Worm (Caenorhabditis elegans): ENCODE data around the gene Y69A2AL.2.

The Y69A2AL.2 gene

ce11 chrIV:2495118-2495785, 13.2 kb downstream of the Y69A2AL.2 start, which contains the start of the genes ccdc-12 and Y69A2AR.18 (continued):
- TF ChIP-seq ceh-16 (tag; optimal IDR thresholded peaks at IDR 0.05) (no peak), F13H6.1 (tag; optimal IDR thresholded peaks at IDR 0.05) (peak; percentile 48), sma-3 (GFP tag; optimal IDR thresholded peaks at IDR 0.05) (peak; percentile 55), mbf-1 (tag; optimal IDR thresholded peaks at IDR 0.05) (no peak)

ce11 chrIV:2496084-2496483, 14.0 kb downstream of the Y69A2AL.2 start:
- TF ChIP-seq nhr-21 (tag; optimal IDR thresholded peaks at IDR 0.05) (no peak), elt-3 (tag; optimal IDR thresholded peaks at IDR 0.05) (no peak), ztf-1 (GFP tag; conservative IDR thresholded peaks at IDR 0.05) (no peak), elt-1 (tag; optimal IDR thresholded peaks at IDR 0.05) (no peak), zag-1 (tag; optimal IDR thresholded peaks at IDR 0.05) (no peak), Y55F3AM.14 (GFP tag; optimal IDR thresholded peaks at IDR 0.05) (no peak), egl-27 (tag; optimal IDR thresholded peaks at IDR 0.05) (no peak), dmd-4 (tag; optimal IDR thresholded peaks at IDR 0.05) (no peak), sem-4 (tag; optimal IDR thresholded peaks at IDR 0.05) (no peak), mdl-1 (tag; optimal IDR thresholded peaks at IDR 0.05) (no peak), ztf-4 (tag; optimal IDR thresholded peaks at IDR 0.05) (no peak), R02D3.7 (tag; optimal IDR thresholded peaks at IDR 0.05) (no peak), nhr-11 (tag; optimal IDR thresholded peaks at IDR 0.05) (no peak), peb-1 (tag; optimal IDR thresholded peaks at IDR 0.05) (no peak), nhr-23 (tag; optimal IDR thresholded peaks at IDR 0.05) (no peak), unc-39 (tag; optimal IDR thresholded peaks at IDR 0.05) (no peak), nhr-77 (tag; optimal IDR thresholded peaks at IDR 0.05) (no peak), blmp-1 (tag; optimal IDR thresholded peaks at IDR 0.05; ENCODE audit: insufficient read depth) (no peak), nhr-237 (tag; optimal IDR thresholded peaks at IDR 0.05) (no peak)

- peak in 1 of 2 experiments; percentile 22 for TF ChIP-seq lsy-2 (tag; optimal IDR thresholded peaks at IDR 0.05)
- no peak for TF ChIP-seq elt-1 (tag; optimal IDR thresholded peaks at IDR 0.05)
Measured at ce11 chrIV:2497615-2498183, 15.6 kb downstream of the Y69A2AL.2 start, which contains the start of gene Y69A2AR.16. TSS of gene Y69A2AR.16 (plus strand) at chrIV:2497803.

- TF ChIP-seq F13H6.1 (tag; optimal IDR thresholded peaks at IDR 0.05) (no peak), unc-55 (GFP tag; optimal IDR thresholded peaks at IDR 0.05) (no peak), elt-3 (tag; optimal IDR thresholded peaks at IDR 0.05) (no peak), snpc-4 (tag; optimal IDR thresholded peaks at IDR 0.05) (no peak), nhr-129 (tag; optimal IDR thresholded peaks at IDR 0.05) (no peak), fos-1 (tag; optimal IDR thresholded peaks at IDR 0.05) (no peak), sma-3 (GFP tag; optimal IDR thresholded peaks at IDR 0.05) (no peak), Y55F3AM.14 (GFP tag; optimal IDR thresholded peaks at IDR 0.05) (no peak), nhr-77 (tag; optimal IDR thresholded peaks at IDR 0.05) (no peak), mdl-1 (tag; optimal IDR thresholded peaks at IDR 0.05) (no peak), ceh-16 (tag; optimal IDR thresholded peaks at IDR 0.05) (no peak)
Measured at ce11 chrIV:2507824-2508223, 25.8 kb downstream of the Y69A2AL.2 start, which contains the start of gene Y69A2AR.22. TSS of gene Y69A2AR.22 (minus strand) at chrIV:2507924.

- TF ChIP-seq aly-2 (tag; optimal IDR thresholded peaks at IDR 0.05) (no peak), blmp-1 (tag; optimal IDR thresholded peaks at IDR 0.05; ENCODE audit: insufficient read depth) (no peak), nhr-11 (tag; optimal IDR thresholded peaks at IDR 0.05) (no peak), nhr-129 (tag; optimal IDR thresholded peaks at IDR 0.05) (no peak)
Measured at ce11 chrIV:2526836-2527235, 44.8 kb downstream of the Y69A2AL.2 start.

- TF ChIP-seq nhr-6 (tag; optimal IDR thresholded peaks at IDR 0.05) (no peak), ztf-11 (tag; optimal IDR thresholded peaks at IDR 0.05) (no peak), nhr-21 (tag; optimal IDR thresholded peaks at IDR 0.05) (no peak), nhr-77 (tag; optimal IDR thresholded peaks at IDR 0.05) (no peak), skn-1 (tag; optimal IDR thresholded peaks at IDR 0.05) (no peak), nhr-129 (tag; optimal IDR thresholded peaks at IDR 0.05) (no peak), Y55F3AM.14 (GFP tag; optimal IDR thresholded peaks at IDR 0.05) (no peak), lin-39 (tag; optimal IDR thresholded peaks at IDR 0.05) (no peak)
Measured at ce11 chrIV:2529281-2529680, 47.2 kb downstream of the Y69A2AL.2 start.
